Worm (Caenorhabditis elegans) whole organism, L2 larva: ENCODE measurements around the gene Y119D3B.21.

Source experiments
- C34F6.9 ChIP-seq: fragments of 150-350 bp; optimal IDR thresholded peaks from 2 replicates; lab custom pipeline; 2014; ENCODE audit warnings: missing biosample characterization, missing genetic modification characterization
- F13H6.1 ChIP-seq: sonication (generic microtip); optimal IDR thresholded peaks from 2 replicates; lab custom pipeline; 2016; ENCODE audit warnings: missing genetic modification characterization, missing compliant biosample characterization
- R02D3.7 ChIP-seq: fragments of 150-350 bp; optimal IDR thresholded peaks from 2 replicates; lab custom pipeline; 2014; ENCODE audit warnings: missing biosample characterization, missing genetic modification characterization
- Y55F3AM.14 ChIP-seq: fragments of 200-800 bp; sonication (Bioruptor generic); optimal IDR thresholded peaks from 2 replicates; lab custom pipeline; 2018; ENCODE audit warnings: mild to moderate bottlenecking, missing genetic modification characterization, missing compliant biosample characterization
- ZK546.5 ChIP-seq: sonication (generic microtip); optimal IDR thresholded peaks from 2 replicates; lab custom pipeline; 2017; ENCODE audit warnings: missing biosample characterization, missing genetic modification characterization
- aly-2 ChIP-seq: fragments of 150-350 bp; optimal IDR thresholded peaks from 2 replicates; lab custom pipeline; 2014; ENCODE audit warnings: missing biosample characterization, missing genetic modification characterization
- ama-1 ChIP-seq: fragments of 150-350 bp; optimal IDR thresholded peaks from 2 replicates; lab custom pipeline; 2018; ENCODE audit warnings: inconsistent platforms
- blmp-1 ChIP-seq: sonication (generic microtip); optimal IDR thresholded peaks from 2 replicates; lab custom pipeline; 2017; ENCODE audit warnings: missing genetic modification characterization, mild to moderate bottlenecking, missing compliant biosample characterization, antibody characterized with exemption, moderate library complexity; ENCODE audit not compliant: insufficient read depth
- ceh-16 ChIP-seq: fragments of 150-350 bp; optimal IDR thresholded peaks from 2 replicates; lab custom pipeline; 2014; ENCODE audit warnings: missing biosample characterization, missing genetic modification characterization
- ceh-82 ChIP-seq: fragments of 150-350 bp; optimal IDR thresholded peaks from 2 replicates; lab custom pipeline; 2014; ENCODE audit warnings: missing biosample characterization, missing genetic modification characterization
- crh-2 ChIP-seq: sonication (generic microtip); optimal IDR thresholded peaks from 2 replicates; lab custom pipeline; 2017; ENCODE audit warnings: missing biosample characterization, missing genetic modification characterization
- dmd-4 ChIP-seq: sonication (generic microtip); optimal IDR thresholded peaks from 2 replicates; lab custom pipeline; 2017; ENCODE audit warnings: missing biosample characterization, missing genetic modification characterization
- egl-27 ChIP-seq: sonication (generic microtip); optimal IDR thresholded peaks from 3 replicates; lab custom pipeline; 2017; ENCODE audit warnings: missing biosample characterization, missing genetic modification reagents, missing genetic modification characterization
- elt-3 ChIP-seq: sonication (generic microtip); optimal IDR thresholded peaks from 2 replicates; lab custom pipeline; 2017; ENCODE audit warnings: missing biosample characterization, missing genetic modification characterization
- fos-1 ChIP-seq: fragments of 150-350 bp; optimal IDR thresholded peaks from 2 replicates; lab custom pipeline; 2014; ENCODE audit warnings: missing biosample characterization, missing genetic modification characterization
- lin-13 ChIP-seq: fragments of 150-350 bp; optimal IDR thresholded peaks from 2 replicates; lab custom pipeline; 2014; ENCODE audit warnings: missing biosample characterization, missing genetic modification reagents, missing genetic modification characterization
- lin-39 ChIP-seq: fragments of 150-350 bp; optimal IDR thresholded peaks from 2 replicates; lab custom pipeline; 2014; ENCODE audit warnings: missing biosample characterization, missing genetic modification reagents, missing genetic modification characterization
- mab-5 ChIP-seq: fragments of 150-350 bp; optimal IDR thresholded peaks from 2 replicates; lab custom pipeline; 2014; ENCODE audit warnings: missing biosample characterization, missing genetic modification characterization
- mbf-1 ChIP-seq: sonication (generic microtip); optimal IDR thresholded peaks from 2 replicates; lab custom pipeline; 2017; ENCODE audit warnings: missing biosample characterization, missing genetic modification characterization
- mdl-1 ChIP-seq, 2 experiments: fragments of 150-350 bp in 1 of 2; sonication (generic microtip) in 1 of 2; optimal IDR thresholded peaks; 2 replicates each; lab custom pipeline; 2017; ENCODE audit warnings: missing biosample characterization in 2 of 2, missing genetic modification characterization in 2 of 2
- nhr-10 ChIP-seq: sonication (generic microtip); optimal IDR thresholded peaks from 2 replicates; lab custom pipeline; 2017; ENCODE audit warnings: missing biosample characterization, missing genetic modification characterization
- nhr-11 ChIP-seq: fragments of 150-350 bp; optimal IDR thresholded peaks from 2 replicates; lab custom pipeline; 2014; ENCODE audit warnings: missing biosample characterization, missing genetic modification characterization
- nhr-12 ChIP-seq: fragments of 150-350 bp; optimal IDR thresholded peaks from 2 replicates; lab custom pipeline; 2014; ENCODE audit warnings: missing biosample characterization, missing genetic modification characterization
- nhr-129 ChIP-seq: fragments of 150-350 bp; optimal IDR thresholded peaks from 2 replicates; lab custom pipeline; 2014; ENCODE audit warnings: missing biosample characterization, missing genetic modification characterization
- nhr-21 ChIP-seq: fragments of 150-350 bp; optimal IDR thresholded peaks from 2 replicates; lab custom pipeline; 2014; ENCODE audit warnings: missing biosample characterization, missing genetic modification characterization
- nhr-23 ChIP-seq: fragments of 150-350 bp; optimal IDR thresholded peaks from 2 replicates; lab custom pipeline; 2014; ENCODE audit warnings: missing biosample characterization, missing genetic modification reagents, missing genetic modification characterization
- nhr-6 ChIP-seq: fragments of 150-350 bp; optimal IDR thresholded peaks from 2 replicates; lab custom pipeline; 2014; ENCODE audit warnings: missing biosample characterization, missing genetic modification characterization
- nhr-77 ChIP-seq: fragments of 150-350 bp; optimal IDR thresholded peaks from 2 replicates; lab custom pipeline; 2014; ENCODE audit warnings: missing biosample characterization, missing genetic modification characterization
- sma-9 ChIP-seq, 2 experiments: fragments of 150-350 bp in 1 of 2; sonication (generic microtip) in 1 of 2; optimal IDR thresholded peaks; 2 replicates each; lab custom pipeline; 2014 to 2016; ENCODE audit warnings: missing genetic modification characterization in 2 of 2, mild to moderate bottlenecking in 1 of 2, missing biosample characterization in 1 of 2, missing compliant biosample characterization in 1 of 2, missing genetic modification reagents in 1 of 2, moderate library complexity in 1 of 2
- snpc-4 ChIP-seq: fragments of 150-350 bp; optimal IDR thresholded peaks from 2 replicates; lab custom pipeline; 2014; ENCODE audit warnings: missing biosample characterization, missing genetic modification characterization
- unc-55 ChIP-seq: fragments of 150-350 bp; sonication (generic microtip); optimal IDR thresholded peaks from 3 replicates; lab custom pipeline; 2014; ENCODE audit warnings: missing biosample characterization, missing genetic modification reagents, missing genetic modification characterization
- zag-1 ChIP-seq: fragments of 150-350 bp; optimal IDR thresholded peaks from 2 replicates; lab custom pipeline; 2014; ENCODE audit warnings: missing biosample characterization, missing genetic modification characterization
- ztf-1 ChIP-seq: fragments of 200-800 bp; sonication (Bioruptor generic); conservative IDR thresholded peaks from 2 replicates; pipeline ENCODE4 v1.3.6; 2022; ENCODE audit warnings: missing genetic modification characterization, missing compliant biosample characterization
- ztf-11 ChIP-seq: sonication (generic microtip); optimal IDR thresholded peaks from 2 replicates; lab custom pipeline; 2017; ENCODE audit warnings: missing biosample characterization, missing genetic modification characterization

Gene Y119D3B.21

ce11 chrIII:1214680-1215079 is at the start of gene Y119D3B.21:
Gene Y119D3B.21, plus strand, starts transcription at chrIII:1215000.
- TF ChIP-seq zag-1, result no peak
- no peak for TF ChIP-seq dmd-4 (tag; lab: Kevin White, UChicago)
- peak; percentile 53 for TF ChIP-seq ama-1
- no peak for TF ChIP-seq ztf-11 (tag; lab: Kevin White, UChicago)
- peak; percentile 84 for TF ChIP-seq fos-1 (tag; lab: Kevin White, UChicago)
- peak; percentile 49 for TF ChIP-seq crh-2 (tag; lab: Kevin White, UChicago)
- TF ChIP-seq mab-5 (tag; lab: Kevin White, UChicago), result no peak
- peak; percentile 29 for TF ChIP-seq F13H6.1 (tag; lab: Kevin White, UChicago)
- TF ChIP-seq mdl-1 (tag; optimal IDR thresholded peaks at IDR 0.05; lab: Kevin White, UChicago), result no peak
- no peak for TF ChIP-seq ceh-82 (tag; lab: Kevin White, UChicago)
- peak; percentile 13 for TF ChIP-seq sma-9 (GFP tag; optimal IDR thresholded peaks at IDR 0.05; lab: Kevin White, UChicago)
- TF ChIP-seq sma-9 (tag; optimal IDR thresholded peaks at IDR 0.05; lab: Kevin White, UChicago), result no peak
- no peak for TF ChIP-seq ztf-1 (GFP tag; lab: Robert Waterston, UW)
- no peak for TF ChIP-seq blmp-1 (tag; lab: Kevin White, UChicago)
- TF ChIP-seq ZK546.5, result no peak

DNA sequence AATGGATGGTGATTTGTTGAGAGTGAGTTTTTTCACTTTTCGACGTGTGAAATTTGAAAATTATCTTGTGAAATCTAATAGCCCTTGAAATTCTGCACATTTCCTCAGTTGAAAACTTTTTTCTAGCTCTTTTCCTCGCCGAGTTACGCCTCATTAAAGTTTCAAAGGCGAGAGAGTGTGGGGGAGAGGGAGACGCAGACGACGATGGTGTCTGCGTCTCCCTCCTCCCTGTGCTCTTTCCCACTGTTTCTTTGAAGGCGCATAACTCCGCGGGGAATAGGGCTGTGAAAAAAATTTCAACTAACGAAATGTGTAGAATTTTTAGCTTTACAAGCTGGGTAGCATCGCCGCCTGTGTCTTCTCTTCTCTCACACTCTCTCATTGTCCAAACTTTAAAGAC is 48.4 kb upstream of the Y119D3B.21 start:
- no peak for TF ChIP-seq lin-39 (tag; lab: Kevin White, UChicago)
- TF ChIP-seq snpc-4 (tag; lab: Kevin White, UChicago), result no peak
- no peak for TF ChIP-seq crh-2 (tag; lab: Kevin White, UChicago)
- no peak for TF ChIP-seq C34F6.9 (tag; lab: Kevin White, UChicago)
- no peak for TF ChIP-seq sma-9 (GFP tag; optimal IDR thresholded peaks at IDR 0.05; lab: Kevin White, UChicago)
- TF ChIP-seq sma-9 (tag; optimal IDR thresholded peaks at IDR 0.05; lab: Kevin White, UChicago), result no peak

DNA sequence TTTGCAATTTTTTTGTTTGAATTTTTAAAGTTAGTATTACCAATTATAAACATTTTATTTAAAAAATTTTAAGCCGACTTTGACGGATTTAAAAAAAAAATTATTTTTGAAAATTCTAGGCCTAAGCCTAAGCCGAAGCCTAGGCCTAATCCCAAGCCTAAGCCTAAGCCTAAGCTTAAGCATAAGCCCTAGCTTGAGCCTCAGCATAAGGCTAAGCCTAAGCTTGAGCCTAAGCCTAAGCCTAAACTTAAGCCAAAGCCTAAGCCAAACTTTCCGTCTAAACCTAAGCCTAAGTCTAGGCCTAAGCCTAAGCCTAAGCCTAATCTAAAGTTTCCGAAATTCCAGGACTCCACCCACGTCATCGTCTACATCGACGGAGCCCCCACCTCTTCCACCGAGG is 45.2 kb upstream of the Y119D3B.21 start:
- no peak for TF ChIP-seq Y55F3AM.14
- no peak for TF ChIP-seq nhr-6
- no peak for TF ChIP-seq sma-9 (GFP tag; optimal IDR thresholded peaks at IDR 0.05; lab: Kevin White, UChicago)
- TF ChIP-seq sma-9 (tag; optimal IDR thresholded peaks at IDR 0.05; lab: Kevin White, UChicago), result no peak
- no peak for TF ChIP-seq lin-13 (GFP tag; lab: Kevin White, UChicago)
- TF ChIP-seq ama-1, result no peak
- no peak for TF ChIP-seq mdl-1 (tag; optimal IDR thresholded peaks at IDR 0.05; lab: Kevin White, UChicago)
- no peak for TF ChIP-seq elt-3 (tag; lab: Kevin White, UChicago)
- no peak for TF ChIP-seq lin-39 (tag; lab: Kevin White, UChicago)
- TF ChIP-seq zag-1, result no peak
- no peak for TF ChIP-seq nhr-10 (tag; lab: Kevin White, UChicago)
- no peak for TF ChIP-seq aly-2 (tag; lab: Kevin White, UChicago)
- TF ChIP-seq ztf-11 (tag; lab: Kevin White, UChicago), result no peak
- TF ChIP-seq mab-5 (tag; lab: Kevin White, UChicago), result no peak
- no peak for TF ChIP-seq unc-55 (GFP tag; lab: Kevin White, UChicago)
- no peak for TF ChIP-seq ceh-16 (tag; lab: Kevin White, UChicago)
- no peak for TF ChIP-seq nhr-129

DNA sequence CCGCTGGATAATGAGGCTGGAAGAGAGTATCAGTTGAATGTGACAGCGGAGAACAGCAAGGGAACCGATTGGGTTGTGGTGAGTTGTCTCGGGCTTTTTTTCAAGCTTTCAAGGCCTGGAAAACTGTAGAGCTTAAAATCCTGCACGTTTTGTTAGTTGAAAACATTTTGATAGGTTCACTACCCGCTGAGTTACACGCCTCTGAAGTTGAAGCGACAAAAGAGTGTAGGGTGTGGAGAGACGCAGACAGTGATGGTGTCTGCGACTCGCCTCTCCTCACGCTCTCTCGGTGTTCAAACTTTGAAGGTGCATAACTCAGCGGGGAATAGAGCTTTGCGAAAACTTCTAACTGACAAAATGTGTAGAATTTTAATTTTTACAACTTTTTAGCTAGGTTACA is 41.5 kb upstream of the Y119D3B.21 start:
- TF ChIP-seq nhr-6, result no peak
- TF ChIP-seq nhr-21 (tag; lab: Kevin White, UChicago), result no peak
- no peak for TF ChIP-seq nhr-11 (tag; lab: Kevin White, UChicago)
- TF ChIP-seq egl-27 (tag; lab: Kevin White, UChicago), result no peak
- no peak for TF ChIP-seq nhr-12 (tag; lab: Kevin White, UChicago)
- no peak for TF ChIP-seq lin-39 (tag; lab: Kevin White, UChicago)
- no peak for TF ChIP-seq fos-1 (tag; lab: Kevin White, UChicago)
- no peak for TF ChIP-seq unc-55 (GFP tag; lab: Kevin White, UChicago)
- TF ChIP-seq crh-2 (tag; lab: Kevin White, UChicago), result no peak
- no peak for TF ChIP-seq nhr-23 (tag; lab: Kevin White, UChicago)
- no peak for TF ChIP-seq mbf-1 (tag; lab: Kevin White, UChicago)
- TF ChIP-seq nhr-77 (tag; lab: Kevin White, UChicago), result no peak
- TF ChIP-seq nhr-129, result no peak
- no peak for TF ChIP-seq dmd-4 (tag; lab: Kevin White, UChicago)
- no peak for TF ChIP-seq R02D3.7 (tag; lab: Kevin White, UChicago)
- TF ChIP-seq ceh-16 (tag; lab: Kevin White, UChicago), result no peak
